Fruit fly (Drosophila melanogaster): ENCODE results near the gene neur.
A peak's percentile ranks its signal among the peaks of the same experiment; 100 is the strongest.

The neur gene

dm6 chr3R:9053021-9053420, 13.8 kb upstream of the neur start (continued):
- TF ChIP-seq Ets21C (GFP tag; optimal IDR thresholded peaks at IDR 0.05), result peak; percentile 10
- peak; percentile 74 for TF ChIP-seq CG6808 (GFP tag; optimal IDR thresholded peaks at IDR 0.05)
- TF ChIP-seq CG4318 (GFP tag; optimal IDR thresholded peaks at IDR 0.05), result no peak
- no peak for TF ChIP-seq salr (GFP tag; optimal IDR thresholded peaks at IDR 0.05)
- TF ChIP-seq acj6 (GFP tag; optimal IDR thresholded peaks at IDR 0.05), result peak; percentile 22
- peak; percentile 53 for TF ChIP-seq CG3032 (tag; optimal IDR thresholded peaks at IDR 0.05)
- no peak for TF ChIP-seq CG8319 (GFP tag; optimal IDR thresholded peaks at IDR 0.05)
- TF ChIP-seq CG7368 (GFP tag; optimal IDR thresholded peaks at IDR 0.05), result peak; percentile 46
- TF ChIP-seq dac (GFP tag; optimal IDR thresholded peaks at IDR 0.05), result peak; percentile 27
- peak; percentile 46 for TF ChIP-seq topi (GFP tag; optimal IDR thresholded peaks at IDR 0.05)
- peak; percentile 66 for TF ChIP-seq Eip75B (GFP tag; optimal IDR thresholded peaks at IDR 0.05)
- TF ChIP-seq CG1621 (tag; optimal IDR thresholded peaks at IDR 0.05), result peak; percentile 96
- TF ChIP-seq Sox15 (GFP tag; optimal IDR thresholded peaks at IDR 0.05), result no peak
- no peak for TF ChIP-seq Hr38 (GFP tag; optimal IDR thresholded peaks at IDR 0.05)
- TF ChIP-seq CG9139 (GFP tag; optimal IDR thresholded peaks at IDR 0.05), result peak; percentile 75
- no peak for TF ChIP-seq Eip93F (GFP tag; optimal IDR thresholded peaks at IDR 0.05)
- TF ChIP-seq svp (GFP tag), result peak; percentile 94
- peak; percentile 79 for TF ChIP-seq vri (GFP tag; optimal IDR thresholded peaks at IDR 0.05)
- TF ChIP-seq CG6276 (GFP tag; optimal IDR thresholded peaks at IDR 0.05), result peak; percentile 64
- peak; percentile 37 for TF ChIP-seq Ets96B (tag; optimal IDR thresholded peaks at IDR 0.05)
- TF ChIP-seq net (GFP tag; optimal IDR thresholded peaks at IDR 0.05), result peak; percentile 82

- TF ChIP-seq Eip93F (GFP tag; optimal IDR thresholded peaks at IDR 0.05), result peak; percentile 47
- no peak for TF ChIP-seq Hr4 (GFP tag; optimal IDR thresholded peaks at IDR 0.05)
- TF ChIP-seq Sox102F (GFP tag; optimal IDR thresholded peaks at IDR 0.05), result peak; percentile 34
- no peak for TF ChIP-seq CG6276 (GFP tag; optimal IDR thresholded peaks at IDR 0.05)
- no peak for TF ChIP-seq Met (GFP tag; optimal IDR thresholded peaks at IDR 0.05)
- peak; percentile 16 for TF ChIP-seq lz (GFP tag; optimal IDR thresholded peaks at IDR 0.05)
- TF ChIP-seq Hr38 (GFP tag; optimal IDR thresholded peaks at IDR 0.05), result no peak
- no peak for TF ChIP-seq CG6792 (GFP tag; optimal IDR thresholded peaks at IDR 0.05)
- no peak for TF ChIP-seq CG3919 (GFP tag; optimal IDR thresholded peaks at IDR 0.05)
- TF ChIP-seq acj6 (GFP tag; optimal IDR thresholded peaks at IDR 0.05), result no peak
- TF ChIP-seq Eip75B (GFP tag; optimal IDR thresholded peaks at IDR 0.05), result peak; percentile 12
- peak; percentile 19 for TF ChIP-seq cyc (GFP tag; optimal IDR thresholded peaks at IDR 0.05)
- TF ChIP-seq topi (GFP tag; optimal IDR thresholded peaks at IDR 0.05), result peak; percentile 12
- TF ChIP-seq Sox15 (GFP tag; optimal IDR thresholded peaks at IDR 0.05), result no peak
- TF ChIP-seq pdm3 (GFP tag; optimal IDR thresholded peaks at IDR 0.05), result peak; percentile 20
- no peak for TF ChIP-seq salr (GFP tag; optimal IDR thresholded peaks at IDR 0.05)
- TF ChIP-seq dac (GFP tag; optimal IDR thresholded peaks at IDR 0.05), result no peak
- TF ChIP-seq dsx (GFP tag; optimal IDR thresholded peaks at IDR 0.05; ENCODE audit: poor library complexity, severe bottlenecking), result peak; percentile 16
- no peak for TF ChIP-seq CG10631 (GFP tag; optimal IDR thresholded peaks at IDR 0.05)
- TF ChIP-seq Gug (GFP tag; IDR thresholded peaks at IDR 0.05), result no peak
- TF ChIP-seq CG31627 (GFP tag; optimal IDR thresholded peaks at IDR 0.05), result no peak
- TF ChIP-seq Eip78C (GFP tag), result peak; percentile 71
- TF ChIP-seq CG1621 (tag; optimal IDR thresholded peaks at IDR 0.05), result peak; percentile 79
- peak; percentile 20 for TF ChIP-seq esn (GFP tag; optimal IDR thresholded peaks at IDR 0.05)
- no peak for TF ChIP-seq CG6163 (GFP tag; IDR thresholded peaks at IDR 0.05)
- TF ChIP-seq CG16779 (tag; optimal IDR thresholded peaks at IDR 0.05), result no peak
Measured at dm6 chr3R:9051937-9052680, 12.8 kb upstream of the neur start, which contains the start of gene Kdm2. Gene Kdm2 (plus strand): TSS chr3R:9052495.
